Worm (Caenorhabditis elegans): ENCODE data around the gene fbxa-141.

DNA sequence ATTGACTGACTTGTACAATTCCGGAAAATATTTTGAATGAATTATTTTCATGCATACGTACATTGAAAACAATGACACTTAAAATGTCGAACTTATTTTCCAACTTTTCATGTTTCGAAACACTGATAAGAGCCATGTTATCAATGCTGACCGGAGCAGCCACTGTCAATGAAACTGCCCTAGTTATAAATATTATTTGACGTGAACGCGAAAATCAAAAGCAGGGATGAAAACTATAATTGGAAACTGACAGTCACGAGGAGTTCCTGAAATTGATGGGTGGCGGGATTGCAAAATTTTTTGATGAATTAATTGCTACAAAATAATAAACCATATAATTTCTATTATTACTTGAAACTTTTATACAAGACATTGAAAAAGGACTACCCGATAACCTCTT, 26.8 kb upstream of the fbxa-141 start:
- TF ChIP-seq klf-2 (GFP tag; conservative IDR thresholded peaks at IDR 0.05), result no peak
- TF ChIP-seq tab-1 (GFP tag; IDR thresholded peaks at IDR 0.05), result no peak
- TF ChIP-seq med-1 (GFP tag; optimal IDR thresholded peaks at IDR 0.05; ENCODE audit: insufficient read depth), result no peak

Measured in whole organism, midembryonic.